Worm (Caenorhabditis elegans) whole organism, L3 larva: ENCODE data around the gene C18H9.6.

Experiments
- aly-2 ChIP-seq: fragments of 150-350 bp; optimal IDR thresholded peaks from 2 replicates; lab custom pipeline; 2014; ENCODE audit warnings: missing biosample characterization, missing genetic modification characterization
- ama-1 ChIP-seq: fragments of 150-350 bp; optimal IDR thresholded peaks from 2 replicates; lab custom pipeline; 2018
- ceh-16 ChIP-seq: sonication (generic microtip); optimal IDR thresholded peaks from 2 replicates; lab custom pipeline; 2017; ENCODE audit warnings: missing biosample characterization, missing genetic modification characterization
- ceh-82 ChIP-seq: fragments of 150-350 bp; optimal IDR thresholded peaks from 2 replicates; lab custom pipeline; 2014; ENCODE audit warnings: missing biosample characterization, missing genetic modification characterization
- jun-1 ChIP-seq: fragments of 150-350 bp; optimal IDR thresholded peaks from 2 replicates; lab custom pipeline; 2014; ENCODE audit warnings: missing biosample characterization, missing genetic modification reagents, missing genetic modification characterization
- nhr-12 ChIP-seq: fragments of 150-350 bp; optimal IDR thresholded peaks from 2 replicates; lab custom pipeline; 2014; ENCODE audit warnings: missing biosample characterization, missing genetic modification characterization
- nhr-23 ChIP-seq: fragments of 150-350 bp; optimal IDR thresholded peaks from 2 replicates; lab custom pipeline; 2014; ENCODE audit warnings: missing biosample characterization, missing genetic modification reagents, missing genetic modification characterization
- nhr-237 ChIP-seq: fragments of 150-350 bp; optimal IDR thresholded peaks from 2 replicates; lab custom pipeline; 2014; ENCODE audit warnings: missing biosample characterization, missing genetic modification characterization
- nhr-76 ChIP-seq: fragments of 150-350 bp; sonication (generic microtip); optimal IDR thresholded peaks from 5 replicates; lab custom pipeline; 2014; ENCODE audit warnings: missing biosample characterization, missing genetic modification characterization
- sea-2 ChIP-seq: fragments of 150-350 bp; sonication (generic microtip); optimal IDR thresholded peaks from 4 replicates; lab custom pipeline; 2014; ENCODE audit warnings: missing biosample characterization, missing genetic modification reagents, missing genetic modification characterization
- unc-62 ChIP-seq: fragments of 150-350 bp; sonication (generic microtip); optimal IDR thresholded peaks from 4 replicates; lab custom pipeline; 2014; ENCODE audit warnings: missing biosample characterization, missing genetic modification reagents, missing genetic modification characterization
- zag-1 ChIP-seq: fragments of 150-350 bp; optimal IDR thresholded peaks from 2 replicates; lab custom pipeline; 2014; ENCODE audit warnings: missing biosample characterization, missing genetic modification characterization

- TF ChIP-seq ceh-82 (tag; lab: Kevin White, UChicago) (no peak), ceh-16 (no peak), jun-1 (tag; lab: Kevin White, UChicago) (no peak), nhr-23 (no peak), nhr-12 (no peak), sea-2 (GFP tag; lab: Kevin White, UChicago) (no peak), unc-62 (GFP tag; lab: Kevin White, UChicago) (no peak), nhr-76 (tag; lab: Kevin White, UChicago) (no peak), ama-1 (lab: Kevin White, UChicago) (no peak), nhr-237 (tag; lab: Kevin White, UChicago) (no peak), zag-1 (no peak), aly-2 (no peak)
Observed at ce11 chrII:6673894-6674293, 27.5 kb downstream of the C18H9.6 start, which contains the start of gene H43E16.1.
